Worm (Caenorhabditis elegans) whole organism, L4/young adult: ENCODE results near the gene srt-59.

Source experiments
- W03F9.2 ChIP-seq: fragments of 150-350 bp; optimal IDR thresholded peaks from 2 replicates; lab custom pipeline; 2014; ENCODE audit warnings: missing biosample characterization, missing genetic modification characterization
- him-1 ChIP-seq: sonication (generic microtip); optimal IDR thresholded peaks from 2 replicates; lab custom pipeline; 2016; ENCODE audit warnings: missing genotype, missing genetic modification reagents, missing genetic modification characterization, missing compliant biosample characterization

ce11 chrIV:649365-649764, 47.9 kb upstream of the srt-59 start, which contains the start of gene K11H12.9:
- no peak for TF ChIP-seq him-1 (tag; lab: Kevin White, UChicago)
- no peak for TF ChIP-seq W03F9.2 (tag; lab: Kevin White, UChicago)
